Worm (Caenorhabditis elegans) whole organism, L2 larva: ENCODE measurements around the gene ttbk-8.1.

Source experiments
- F13H6.1 ChIP-seq: sonication (generic microtip); optimal IDR thresholded peaks from 2 replicates; lab custom pipeline; 2016; ENCODE audit warnings: missing genetic modification characterization, missing compliant biosample characterization
- ama-1 ChIP-seq: fragments of 150-350 bp; optimal IDR thresholded peaks from 2 replicates; lab custom pipeline; 2018; ENCODE audit warnings: inconsistent platforms
- fos-1 ChIP-seq: fragments of 150-350 bp; optimal IDR thresholded peaks from 2 replicates; lab custom pipeline; 2014; ENCODE audit warnings: missing biosample characterization, missing genetic modification characterization
- mdl-1 ChIP-seq, 2 experiments: fragments of 150-350 bp in 1 of 2; sonication (generic microtip) in 1 of 2; optimal IDR thresholded peaks; 2 replicates each; lab custom pipeline; 2017; ENCODE audit warnings: missing biosample characterization in 2 of 2, missing genetic modification characterization in 2 of 2
- nhr-11 ChIP-seq: fragments of 150-350 bp; optimal IDR thresholded peaks from 2 replicates; lab custom pipeline; 2014; ENCODE audit warnings: missing biosample characterization, missing genetic modification characterization
- nhr-21 ChIP-seq: fragments of 150-350 bp; optimal IDR thresholded peaks from 2 replicates; lab custom pipeline; 2014; ENCODE audit warnings: missing biosample characterization, missing genetic modification characterization
- nhr-23 ChIP-seq: fragments of 150-350 bp; optimal IDR thresholded peaks from 2 replicates; lab custom pipeline; 2014; ENCODE audit warnings: missing biosample characterization, missing genetic modification reagents, missing genetic modification characterization
- nhr-237 ChIP-seq: fragments of 150-350 bp; optimal IDR thresholded peaks from 2 replicates; lab custom pipeline; 2014; ENCODE audit warnings: missing biosample characterization, missing genetic modification characterization
- skn-1 ChIP-seq: sonication (generic microtip); optimal IDR thresholded peaks from 2 replicates; lab custom pipeline; 2017; ENCODE audit warnings: missing biosample characterization, missing genetic modification characterization
- sma-9 ChIP-seq, 2 experiments: fragments of 150-350 bp in 1 of 2; sonication (generic microtip) in 1 of 2; optimal IDR thresholded peaks; 2 replicates each; lab custom pipeline; 2014 to 2016; ENCODE audit warnings: missing genetic modification characterization in 2 of 2, mild to moderate bottlenecking in 1 of 2, missing biosample characterization in 1 of 2, missing compliant biosample characterization in 1 of 2, missing genetic modification reagents in 1 of 2, moderate library complexity in 1 of 2
- zag-1 ChIP-seq: fragments of 150-350 bp; optimal IDR thresholded peaks from 2 replicates; lab custom pipeline; 2014; ENCODE audit warnings: missing biosample characterization, missing genetic modification characterization
- ztf-11 ChIP-seq: sonication (generic microtip); optimal IDR thresholded peaks from 2 replicates; lab custom pipeline; 2017; ENCODE audit warnings: missing biosample characterization, missing genetic modification characterization

ce11 chrIV:13460876-13461275, 11.2 kb upstream of the ttbk-8.1 start, which contains the start of gene Y38H8A.12:
- TF ChIP-seq F13H6.1 (no peak), mdl-1 (tag; optimal IDR thresholded peaks at IDR 0.05; lab: Kevin White, UChicago) (no peak), nhr-11 (tag; lab: Kevin White, UChicago) (no peak), sma-9 (GFP tag; optimal IDR thresholded peaks at IDR 0.05; lab: Kevin White, UChicago) (no peak), sma-9 (tag; optimal IDR thresholded peaks at IDR 0.05; lab: Kevin White, UChicago) (no peak), nhr-237 (tag; lab: Kevin White, UChicago) (no peak), nhr-23 (tag; lab: Kevin White, UChicago) (no peak), fos-1 (no peak), zag-1 (tag; lab: Kevin White, UChicago) (no peak), ama-1 (no peak), ztf-11 (no peak), skn-1 (tag; lab: Kevin White, UChicago) (no peak), nhr-21 (tag; lab: Kevin White, UChicago) (no peak)
